Worm (Caenorhabditis elegans) whole organism, mixed stage, embryonic: Measurements from ENCODE around the gene lido-8.

ENCODE experiments used
- blmp-1 ChIP-seq: fragments of 150-350 bp; optimal IDR thresholded peaks from 2 replicates; lab custom pipeline; 2014; ENCODE audit warnings: missing biosample characterization, missing genetic modification characterization
- drap-1 ChIP-seq: fragments of 200-800 bp; sonication (Bioruptor generic); optimal IDR thresholded peaks from 3 replicates; lab custom pipeline; 2018; ENCODE audit warnings: mild to moderate bottlenecking, missing genetic modification characterization, missing compliant biosample characterization
- elt-3 ChIP-seq: fragments of 150-350 bp; optimal IDR thresholded peaks from 2 replicates; lab custom pipeline; 2014; ENCODE audit warnings: missing biosample characterization, missing genetic modification characterization
- lin-13 ChIP-seq: fragments of 150-350 bp; optimal IDR thresholded peaks from 2 replicates; lab custom pipeline; 2014; ENCODE audit warnings: missing biosample characterization, missing genetic modification characterization
- mep-1 ChIP-seq: fragments of 150-350 bp; optimal IDR thresholded peaks from 2 replicates; lab custom pipeline; 2017; ENCODE audit warnings: missing biosample characterization, missing genetic modification reagents, missing genetic modification characterization, inconsistent platforms
- nhr-237 ChIP-seq: fragments of 150-350 bp; optimal IDR thresholded peaks from 2 replicates; lab custom pipeline; 2014; ENCODE audit warnings: missing biosample characterization, missing genetic modification characterization
- unc-120 ChIP-seq: sonication (generic microtip); optimal IDR thresholded peaks from 2 replicates; lab custom pipeline; 2017; ENCODE audit warnings: missing genetic modification characterization, missing compliant biosample characterization; ENCODE audit not compliant: poor library complexity, severe bottlenecking
- unc-39 ChIP-seq: fragments of 150-350 bp; optimal IDR thresholded peaks from 2 replicates; lab custom pipeline; 2014; ENCODE audit warnings: missing biosample characterization, missing genetic modification characterization
- unc-62 ChIP-seq: fragments of 150-350 bp; optimal IDR thresholded peaks from 2 replicates; lab custom pipeline; 2014; ENCODE audit warnings: missing biosample characterization, missing genetic modification reagents, missing genetic modification characterization

DNA sequence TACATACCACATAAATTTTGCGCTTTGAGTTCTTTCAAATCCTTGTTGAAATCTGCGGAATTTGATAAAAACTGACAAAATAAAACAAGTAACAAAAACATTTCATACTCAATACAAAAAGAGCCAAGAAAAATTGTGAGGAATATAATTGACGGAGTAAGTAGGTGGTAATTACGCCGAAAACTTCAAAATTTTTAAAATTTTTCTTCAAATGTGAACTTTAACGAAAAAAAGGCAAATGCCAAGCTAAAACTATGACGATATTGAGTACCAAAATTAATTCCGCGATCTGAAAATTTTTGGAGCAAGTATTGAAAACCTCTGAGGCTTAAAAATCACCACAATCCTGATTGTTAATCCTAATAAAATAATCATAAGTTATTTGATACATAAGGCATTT is 44.2 kb upstream of the lido-8 start, which contains the start of gene irld-51:
- TF ChIP-seq unc-39 (tag; lab: Kevin White, UChicago) (no peak), unc-120 (tag; lab: Kevin White, UChicago) (no peak), lin-13 (tag; lab: Kevin White, UChicago) (no peak), unc-62 (GFP tag; lab: Kevin White, UChicago) (no peak), drap-1 (GFP tag; lab: Kevin White, UChicago) (no peak), elt-3 (tag; lab: Kevin White, UChicago) (no peak), blmp-1 (tag; lab: Kevin White, UChicago) (no peak), nhr-237 (tag; lab: Kevin White, UChicago) (no peak), mep-1 (tag; lab: Kevin White, UChicago) (no peak)
